Worm (Caenorhabditis elegans) whole organism, L4/young adult: ENCODE results near the gene R09A8.2.

Experiments used
- W03F9.2 ChIP-seq: fragments of 150-350 bp; optimal IDR thresholded peaks from 2 replicates; lab custom pipeline; 2014; ENCODE audit warnings: missing biosample characterization, missing genetic modification characterization
- him-1 ChIP-seq: sonication (generic microtip); optimal IDR thresholded peaks from 2 replicates; lab custom pipeline; 2016; ENCODE audit warnings: missing genotype, missing genetic modification reagents, missing genetic modification characterization, missing compliant biosample characterization

DNA sequence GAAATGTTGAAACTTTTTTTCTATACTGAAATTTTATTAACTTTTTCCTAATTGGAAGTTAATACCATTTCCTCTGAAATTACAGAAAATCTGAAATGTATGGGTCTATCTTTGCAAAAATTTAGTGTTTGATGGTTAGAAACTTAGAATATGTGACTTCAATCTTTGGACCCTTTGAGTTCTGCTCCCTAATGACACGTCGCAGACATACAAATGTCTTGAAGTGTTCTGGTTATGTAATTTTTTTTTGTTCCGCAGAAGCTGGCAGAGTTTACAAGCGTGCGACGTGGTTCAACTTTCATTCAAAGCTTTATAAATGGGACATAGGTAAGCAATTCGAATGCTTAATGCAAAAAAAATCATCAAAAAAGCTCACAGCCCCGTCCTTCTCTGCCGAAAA, 18.7 kb downstream of the R09A8.2 start:
- no peak for TF ChIP-seq W03F9.2
- no peak for TF ChIP-seq him-1
